Fruit fly (Drosophila melanogaster): Measurements from ENCODE around the gene Smyd5.
A peak's percentile ranks its signal among the peaks of the same experiment; 100 is the strongest.

The Smyd5 gene

DNA sequence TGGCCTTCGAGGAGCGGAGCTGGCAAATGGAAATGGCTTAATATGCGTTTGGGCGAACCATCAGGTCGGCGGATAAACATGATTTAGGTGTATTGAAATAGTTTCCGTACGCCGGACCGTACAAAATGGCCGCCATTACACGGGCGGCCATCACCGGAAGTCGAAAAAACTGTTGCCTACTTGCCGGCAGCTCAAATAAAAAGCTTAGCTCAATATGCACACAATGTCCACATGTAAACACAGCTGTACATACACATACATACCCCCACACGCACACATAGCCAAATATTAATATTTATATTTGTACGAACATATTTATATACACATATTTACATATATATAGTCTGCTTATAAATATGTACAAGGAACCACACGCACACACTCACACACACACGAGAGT is 44.6 kb upstream of the Smyd5 start (continued):
- TF ChIP-seq CG17612 (GFP tag; IDR thresholded peaks at IDR 0.05) (0 out of 2 replicates have a peak, but pooled peaks have one; percentile 18), CG18599 (GFP tag; optimal IDR thresholded peaks at IDR 0.05) (peak; percentile 16), sqz (GFP tag; optimal IDR thresholded peaks at IDR 0.05) (no peak), CG12071 (GFP tag; optimal IDR thresholded peaks at IDR 0.05) (peak; percentile 7), trh (GFP tag; optimal IDR thresholded peaks at IDR 0.05) (peak; percentile 2), CG11695 (GFP tag; IDR thresholded peaks at IDR 0.05) (0 out of 3 replicates have a peak, but pooled peaks have one; percentile 41), pho (GFP tag; optimal IDR thresholded peaks at IDR 0.05) (no peak), Spps (tag; optimal IDR thresholded peaks at IDR 0.05) (no peak), gcm (GFP tag; optimal IDR thresholded peaks at IDR 0.05) (peak; percentile 32), Fer1 (GFP tag; optimal IDR thresholded peaks at IDR 0.05) (peak; percentile 14), bab2 (GFP tag; optimal IDR thresholded peaks at IDR 0.05) (no peak), CG12104 (GFP tag; optimal IDR thresholded peaks at IDR 0.05) (no peak), CG9797 (GFP tag; optimal IDR thresholded peaks at IDR 0.05) (no peak), sc (optimal IDR thresholded peaks at IDR 0.05) (no peak), sc (GFP tag; optimal IDR thresholded peaks at IDR 0.05) (peak; percentile 40), CkIIα-i1 (GFP tag; IDR thresholded peaks at IDR 0.05) (no peak), CG32532 (GFP tag; IDR thresholded peaks at IDR 0.05) (peak; percentile 39; the same call in 1 of the 2 replicates), CG32772 (GFP tag; IDR thresholded peaks at IDR 0.05) (0 out of 2 replicates have a peak, but pooled peaks have one; percentile 20), Hr51 (GFP tag; optimal IDR thresholded peaks at IDR 0.05) (peak in 1 of 2 experiments; percentile 19), vvl (GFP tag; IDR thresholded peaks at IDR 0.05) (peak; percentile 47; the same call in 1 of the 2 replicates), CG8388 (GFP tag; optimal IDR thresholded peaks at IDR 0.05) (peak; percentile 35), CG10431 (GFP tag; optimal IDR thresholded peaks at IDR 0.05) (peak; percentile 9), Xbp1 (GFP tag; optimal IDR thresholded peaks at IDR 0.05) (peak; percentile 26), CG3726 (GFP tag; IDR thresholded peaks at IDR 0.05) (0 out of 3 replicates have a peak, but pooled peaks have one; percentile 34), nmo (GFP tag; optimal IDR thresholded peaks at IDR 0.05) (peak; percentile 10), fd3F (GFP tag; optimal IDR thresholded peaks at IDR 0.05) (peak; percentile 22), CG11247 (GFP tag; IDR thresholded peaks at IDR 0.05) (peak; percentile 47), bowl (GFP tag; IDR thresholded peaks at IDR 0.05) (no peak), CG31441 (GFP tag; IDR thresholded peaks at IDR 0.05) (0 out of 2 replicates have a peak, but pooled peaks have one; percentile 11), CG14710 (tag; optimal IDR thresholded peaks at IDR 0.05) (peak; percentile 12), BtbVII (GFP tag; optimal IDR thresholded peaks at IDR 0.05) (peak; percentile 22), B-H1 (GFP tag; IDR thresholded peaks at IDR 0.05) (peak; percentile 25; the same call in 1 of the 3 replicates), CG12299 (tag; optimal IDR thresholded peaks at IDR 0.05) (no peak), gfzf (GFP tag; optimal IDR thresholded peaks at IDR 0.05) (no peak), gce (GFP tag; IDR thresholded peaks at IDR 0.05) (peak; percentile 16; the same call in 1 of the 3 replicates), CG11696 (GFP tag; IDR thresholded peaks at IDR 0.05) (peak; percentile 34; the same call in 1 of the 2 replicates), CG17361 (GFP tag; IDR thresholded peaks at IDR 0.05) (no peak), caup (GFP tag; optimal IDR thresholded peaks at IDR 0.05; ENCODE audit: severe bottlenecking) (peak; percentile 31), CG7556 (GFP tag; optimal IDR thresholded peaks at IDR 0.05) (peak; percentile 25), Mrtf (GFP tag; IDR thresholded peaks at IDR 0.05) (0 out of 3 replicates have a peak, but pooled peaks have one; percentile 6), CG14441 (GFP tag; IDR thresholded peaks at IDR 0.05) (peak; percentile 54; the same call in 1 of the 2 replicates), ham (GFP tag; IDR thresholded peaks at IDR 0.05) (no peak), Ravus (GFP tag; IDR thresholded peaks at IDR 0.05) (no peak), lab (GFP tag; optimal IDR thresholded peaks at IDR 0.05) (peak; percentile 51), hkb (optimal IDR thresholded peaks at IDR 0.05) (no peak), hkb (GFP tag; IDR thresholded peaks at IDR 0.05) (peak; percentile 56), hth (optimal IDR thresholded peaks at IDR 0.05) (no peak), CTCF (GFP tag; optimal IDR thresholded peaks at IDR 0.05) (no peak), CG14050 (GFP tag; IDR thresholded peaks at IDR 0.05) (no peak), ase (GFP tag; IDR thresholded peaks at IDR 0.05) (peak; percentile 63; the same call in 2 of the 3 replicates), CG4820 (GFP tag; optimal IDR thresholded peaks at IDR 0.05) (no peak), Med (GFP tag) (peak; percentile 91)
